Fruit fly (Drosophila melanogaster): ENCODE measurements around the gene CG6006.
A peak's percentile ranks its signal among the peaks of the same experiment; 100 is the strongest.

DNA sequence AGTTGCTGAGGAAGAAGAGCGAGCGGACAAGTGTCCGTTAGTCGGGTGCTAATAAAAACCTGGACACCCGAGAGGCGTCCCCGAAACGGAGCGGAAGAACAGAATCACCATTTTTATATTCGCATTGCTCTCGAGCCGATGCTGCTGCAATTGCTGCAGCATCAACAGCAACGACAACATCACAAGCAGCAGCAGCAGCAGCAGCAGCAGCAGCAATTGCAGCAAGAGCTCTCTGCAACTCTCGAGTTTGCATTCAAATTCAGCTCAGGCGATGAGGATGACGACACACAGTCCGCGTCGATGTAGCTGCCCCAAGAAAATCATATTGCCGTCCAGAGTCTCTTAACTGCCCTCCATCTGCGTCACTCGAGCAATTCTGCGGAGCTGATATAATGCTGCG is 51.4 kb downstream of the CG6006 start:
- TF ChIP-seq CG7101 (tag; optimal IDR thresholded peaks at IDR 0.05) (no peak), tj (GFP tag; optimal IDR thresholded peaks at IDR 0.05) (no peak), CG5204 (GFP tag; optimal IDR thresholded peaks at IDR 0.05) (no peak), CG11617 (GFP tag; optimal IDR thresholded peaks at IDR 0.05) (no peak), Crg-1 (GFP tag; optimal IDR thresholded peaks at IDR 0.05) (no peak), kay (GFP tag; ENCODE audit: borderline replicate concordance) (peak; percentile 21), Hr96 (GFP tag; optimal IDR thresholded peaks at IDR 0.05) (no peak), CG12768 (GFP tag; optimal IDR thresholded peaks at IDR 0.05) (no peak), CG1620 (GFP tag; optimal IDR thresholded peaks at IDR 0.05) (no peak), ovo (GFP tag; optimal IDR thresholded peaks at IDR 0.05) (no peak), cic (GFP tag; optimal IDR thresholded peaks at IDR 0.05) (no peak)

All from whole organism, adult.